Fruit fly (Drosophila melanogaster) S2 (cell line): Measurements from ENCODE around the gene CG5866.

Experiments used
- CG8478 ChIP-seq: fragments of >200 bp; optimal IDR thresholded peaks from 2 replicates; lab custom pipeline; 2018
- CTCF ChIP-seq, 2 experiments: fragments of >200 bp; optimal IDR thresholded peaks; 2 replicates each; lab custom pipeline; 2018

dm6 chr3R:17410808-17411207, 4.7 kb upstream of the CG5866 start, which contains the start of gene CG5863:
- no peak for TF ChIP-seq CG8478
- TF ChIP-seq CTCF (optimal IDR thresholded peaks at IDR 0.05; lab: Kevin White, UChicago): no peak
